Fruit fly (Drosophila melanogaster): Measurements from ENCODE around the gene CG33189.

Gene CG33189

dm6 chr3R:8780689-8781088 lies at the start of gene CG33189:
CG33189 (minus strand) TSS chr3R:8780789.
- TF ChIP-seq Mnt (GFP tag; optimal IDR thresholded peaks at IDR 0.05), result no peak
- no peak for TF ChIP-seq Clk (GFP tag; optimal IDR thresholded peaks at IDR 0.05)
- no peak for TF ChIP-seq CG12768 (GFP tag; optimal IDR thresholded peaks at IDR 0.05)
- TF ChIP-seq CG33017 (tag; optimal IDR thresholded peaks at IDR 0.05), result no peak
- TF ChIP-seq Hr96 (GFP tag; optimal IDR thresholded peaks at IDR 0.05), result no peak
- TF ChIP-seq pad (GFP tag; optimal IDR thresholded peaks at IDR 0.05), result no peak
- no peak for TF ChIP-seq cic (GFP tag; optimal IDR thresholded peaks at IDR 0.05)
- TF ChIP-seq CG14711 (tag; optimal IDR thresholded peaks at IDR 0.05), result no peak
- TF ChIP-seq kay (GFP tag; ENCODE audit: borderline replicate concordance), result no peak
- no peak for TF ChIP-seq toe (GFP tag; optimal IDR thresholded peaks at IDR 0.05)
- TF ChIP-seq tj (GFP tag; optimal IDR thresholded peaks at IDR 0.05), result no peak
- no peak for TF ChIP-seq CG7045 (GFP tag; optimal IDR thresholded peaks at IDR 0.05)
- TF ChIP-seq CG11617 (GFP tag; optimal IDR thresholded peaks at IDR 0.05), result no peak
- TF ChIP-seq CG1620 (GFP tag; optimal IDR thresholded peaks at IDR 0.05), result no peak
- TF ChIP-seq cnc (optimal IDR thresholded peaks at IDR 0.05), result no peak
- TF ChIP-seq Crg-1 (GFP tag; optimal IDR thresholded peaks at IDR 0.05), result no peak

- TF ChIP-seq CG7101 (tag; optimal IDR thresholded peaks at IDR 0.05) (peak; percentile 41), Crg-1 (GFP tag; optimal IDR thresholded peaks at IDR 0.05) (peak; percentile 15), CG11617 (GFP tag; optimal IDR thresholded peaks at IDR 0.05) (peak; percentile 46), CG7045 (GFP tag; optimal IDR thresholded peaks at IDR 0.05) (no peak), Mnt (GFP tag; optimal IDR thresholded peaks at IDR 0.05) (peak; percentile 50), ovo (GFP tag; optimal IDR thresholded peaks at IDR 0.05) (no peak), bab1 (GFP tag; optimal IDR thresholded peaks at IDR 0.05) (peak; percentile 55), toe (GFP tag; optimal IDR thresholded peaks at IDR 0.05) (no peak), kay (GFP tag; ENCODE audit: borderline replicate concordance) (peak; percentile 82), tj (GFP tag; optimal IDR thresholded peaks at IDR 0.05) (peak; percentile 29), CG14711 (tag; optimal IDR thresholded peaks at IDR 0.05) (peak; percentile 6)
These were observed 43.3 kb upstream of the CG33189 start, which contains the start of the genes IscU and CG8379 for dm6 chr3R:8823761-8824499. IscU (minus strand) TSS chr3R:8824177. CG8379 (plus strand) TSS chr3R:8824411.

DNA sequence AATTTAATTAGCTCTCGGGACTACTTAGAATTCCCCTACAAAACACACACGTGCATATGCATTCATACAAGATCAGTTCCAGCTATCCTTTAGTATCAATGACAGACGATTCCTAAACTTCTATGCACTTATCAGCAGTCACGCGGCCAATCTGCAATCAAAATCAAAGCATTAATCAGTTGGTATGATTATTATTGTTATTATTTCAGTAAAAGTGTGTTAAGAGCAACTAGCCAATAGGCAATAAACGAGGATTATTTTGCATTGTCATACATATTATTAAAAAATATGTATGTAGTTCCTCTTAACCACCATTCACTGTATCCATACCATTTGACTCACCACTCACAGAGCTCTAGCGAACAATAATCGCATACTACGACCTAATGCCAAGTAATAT lies 42.3 kb upstream of the CG33189 start:
- TF ChIP-seq cnc (optimal IDR thresholded peaks at IDR 0.05) (peak in 1 of 2 experiments; percentile 50), Crg-1 (GFP tag; optimal IDR thresholded peaks at IDR 0.05) (no peak), kay (GFP tag; ENCODE audit: borderline replicate concordance) (peak; percentile 98), Mnt (GFP tag; optimal IDR thresholded peaks at IDR 0.05) (peak; percentile 17), CG7101 (tag; optimal IDR thresholded peaks at IDR 0.05) (no peak), cic (GFP tag; optimal IDR thresholded peaks at IDR 0.05) (peak; percentile 88), CG11617 (GFP tag; optimal IDR thresholded peaks at IDR 0.05) (no peak), CG5204 (GFP tag; optimal IDR thresholded peaks at IDR 0.05) (no peak), CG33017 (tag; optimal IDR thresholded peaks at IDR 0.05) (peak; percentile 40), Clk (GFP tag; optimal IDR thresholded peaks at IDR 0.05) (no peak), CG14711 (tag; optimal IDR thresholded peaks at IDR 0.05) (peak; percentile 47), CG12768 (GFP tag; optimal IDR thresholded peaks at IDR 0.05) (peak; percentile 41)

DNA sequence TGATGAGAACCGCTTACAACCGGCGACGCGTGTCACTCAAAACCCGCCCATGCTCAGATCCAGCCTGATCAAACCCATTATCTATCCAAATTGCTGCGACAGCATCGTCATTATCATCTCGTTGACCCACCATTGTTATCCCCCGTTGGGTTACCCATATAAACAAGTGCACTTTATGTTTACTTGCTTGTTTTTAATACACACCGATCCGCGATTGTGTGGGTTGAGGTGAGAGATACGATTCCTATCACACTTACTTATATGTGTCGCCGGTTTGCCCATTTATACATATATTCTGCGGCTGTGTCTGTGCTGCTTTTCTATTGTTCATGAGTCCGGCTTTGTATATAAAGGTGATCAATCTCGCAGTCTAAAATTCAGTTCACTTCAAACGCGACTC lies 41.0 kb upstream of the CG33189 start, which contains the start of gene CG8369:
TSS of gene CG8369 (plus strand) at position 386 of the 400 bp plus-strand sequence.
- TF ChIP-seq tj (GFP tag; optimal IDR thresholded peaks at IDR 0.05) (peak; percentile 19), CG7101 (tag; optimal IDR thresholded peaks at IDR 0.05) (peak; percentile 1), ovo (GFP tag; optimal IDR thresholded peaks at IDR 0.05) (peak; percentile 1), CG33017 (tag; optimal IDR thresholded peaks at IDR 0.05) (peak; percentile 34), cic (GFP tag; optimal IDR thresholded peaks at IDR 0.05) (peak; percentile 89), CG12768 (GFP tag; optimal IDR thresholded peaks at IDR 0.05) (peak; percentile 56), CG11617 (GFP tag; optimal IDR thresholded peaks at IDR 0.05) (no peak), toe (GFP tag; optimal IDR thresholded peaks at IDR 0.05) (no peak)

- TF ChIP-seq pad (GFP tag; optimal IDR thresholded peaks at IDR 0.05) (peak; percentile 44), Hr96 (GFP tag; optimal IDR thresholded peaks at IDR 0.05) (peak; percentile 76), CG7045 (GFP tag; optimal IDR thresholded peaks at IDR 0.05) (peak; percentile 29), CG14711 (tag; optimal IDR thresholded peaks at IDR 0.05) (peak; percentile 100), tj (GFP tag; optimal IDR thresholded peaks at IDR 0.05) (peak; percentile 37), CG5204 (GFP tag; optimal IDR thresholded peaks at IDR 0.05) (no peak), cic (GFP tag; optimal IDR thresholded peaks at IDR 0.05) (peak; percentile 73), CG1620 (GFP tag; optimal IDR thresholded peaks at IDR 0.05) (peak; percentile 86), toe (GFP tag; optimal IDR thresholded peaks at IDR 0.05) (peak; percentile 61), cnc (optimal IDR thresholded peaks at IDR 0.05) (no peak), CG11617 (GFP tag; optimal IDR thresholded peaks at IDR 0.05) (peak; percentile 39), Crg-1 (GFP tag; optimal IDR thresholded peaks at IDR 0.05) (peak; percentile 71), bab1 (GFP tag; optimal IDR thresholded peaks at IDR 0.05) (peak; percentile 86), Mnt (GFP tag; optimal IDR thresholded peaks at IDR 0.05) (peak; percentile 66), Clk (GFP tag; optimal IDR thresholded peaks at IDR 0.05) (peak; percentile 49), CG33017 (tag; optimal IDR thresholded peaks at IDR 0.05) (peak; percentile 69), CG7101 (tag; optimal IDR thresholded peaks at IDR 0.05) (peak; percentile 72), ovo (GFP tag; optimal IDR thresholded peaks at IDR 0.05) (peak; percentile 28), kay (GFP tag; ENCODE audit: borderline replicate concordance) (peak; percentile 100), CG12768 (GFP tag; optimal IDR thresholded peaks at IDR 0.05) (peak; percentile 18)
These were observed 39.9 kb upstream of the CG33189 start, which contains the start of gene aqz for dm6 chr3R:8820428-8820912. aqz (minus strand) TSS chr3R:8820682.
